Fruit fly (Drosophila melanogaster) whole organism, embryonic: ENCODE data around the gene CG33332.

Experiments used
- Abd-B ChIP-seq: fragments of 200-800 bp; sonication (Bioruptor generic); optimal IDR thresholded peaks from 2 replicates; lab custom pipeline; 2018; ENCODE audit warnings: missing biosample characterization, mild to moderate bottlenecking, missing genetic modification characterization, moderate library complexity
- Bdp1 ChIP-seq: fragments of 200-800 bp; sonication (Bioruptor generic); optimal IDR thresholded peaks from 3 replicates; lab custom pipeline; 2016; ENCODE audit warnings: missing biosample characterization, missing genetic modification characterization
- CG10209 ChIP-seq: fragments of 200-800 bp; sonication (Bioruptor generic); optimal IDR thresholded peaks from 3 replicates; lab custom pipeline; 2017; ENCODE audit warnings: missing biosample characterization, mild to moderate bottlenecking, missing genetic modification characterization, missing genetic modification reagents
- CG11560 ChIP-seq: fragments of 200-800 bp; sonication (Bioruptor generic); IDR thresholded peaks from 3 replicates; pipeline ENCODE4 v1.3.6; 2022; ENCODE audit warnings: missing biosample characterization, missing genetic modification characterization
- CG12299 ChIP-seq: fragments of 200-800 bp; sonication (Bioruptor generic); optimal IDR thresholded peaks from 2 replicates; lab custom pipeline; 2018; ENCODE audit warnings: missing biosample characterization, mild to moderate bottlenecking, missing genetic modification characterization
- CG30020 ChIP-seq: fragments of 200-800 bp; optimal IDR thresholded peaks from 2 replicates; lab custom pipeline; 2019; ENCODE audit warnings: missing biosample characterization, mild to moderate bottlenecking, missing genetic modification characterization, moderate library complexity
- CG31365 ChIP-seq: fragments of 200-800 bp; sonication (Bioruptor generic); optimal IDR thresholded peaks from 2 replicates; lab custom pipeline; 2018; ENCODE audit warnings: missing biosample characterization, mild to moderate bottlenecking, missing genetic modification characterization
- CG31388 ChIP-seq: fragments of 200-800 bp; sonication (Bioruptor generic); optimal IDR thresholded peaks from 2 replicates; lab custom pipeline; 2016; ENCODE audit warnings: missing biosample characterization, missing genetic modification characterization
- CG31441 ChIP-seq: fragments of 200-800 bp; sonication (Bioruptor generic); IDR thresholded peaks from 2 replicates; pipeline ENCODE4 v1.3.6; 2022; ENCODE audit warnings: missing biosample characterization, missing genetic modification characterization
- CG32532 ChIP-seq: fragments of 200-800 bp; sonication (Bioruptor generic); IDR thresholded peaks from 2 replicates; pipeline ENCODE4 v1.3.6; 2022; ENCODE audit warnings: missing biosample characterization, missing genetic modification characterization
- CG32767 ChIP-seq: fragments of 200-800 bp; sonication (Bioruptor generic); IDR thresholded peaks from 2 replicates; pipeline ENCODE4 v1.3.6; 2022; ENCODE audit warnings: missing biosample characterization, missing genetic modification characterization
- CG34224 ChIP-seq: fragments of 200-800 bp; sonication (Bioruptor generic); IDR thresholded peaks from 3 replicates; pipeline ENCODE4 v1.3.6; 2022; ENCODE audit warnings: missing biosample characterization, missing genetic modification characterization; ENCODE audit not compliant: partially characterized antibody
- CG34422 ChIP-seq: fragments of 200-800 bp; sonication (Bioruptor generic); IDR thresholded peaks from 3 replicates; pipeline ENCODE4 v1.3.6; 2022; ENCODE audit warnings: missing biosample characterization, missing genetic modification characterization
- CG3838 ChIP-seq: fragments of 200-800 bp; sonication (Bioruptor generic); optimal IDR thresholded peaks from 3 replicates; lab custom pipeline; 2016; ENCODE audit warnings: missing biosample characterization, missing genetic modification characterization
- CG4328 ChIP-seq: fragments of 200-800 bp; sonication (Bioruptor generic); optimal IDR thresholded peaks from 3 replicates; lab custom pipeline; 2017; ENCODE audit warnings: missing biosample characterization, missing genetic modification reagents, missing genetic modification characterization
- CG4820 ChIP-seq: fragments of 200-800 bp; sonication (Bioruptor generic); optimal IDR thresholded peaks from 3 replicates; lab custom pipeline; 2016; ENCODE audit warnings: missing biosample characterization, missing genetic modification characterization
- CG6654 ChIP-seq: fragments of 200-800 bp; sonication (Bioruptor generic); optimal IDR thresholded peaks from 2 replicates; lab custom pipeline; 2017; ENCODE audit warnings: missing biosample characterization, mild to moderate bottlenecking, missing genetic modification characterization
- CG7556 ChIP-seq: fragments of 200-800 bp; sonication (Bioruptor generic); optimal IDR thresholded peaks from 2 replicates; lab custom pipeline; 2017; ENCODE audit warnings: missing biosample characterization, mild to moderate bottlenecking, missing genetic modification characterization
- CG8944 ChIP-seq: fragments of 200-800 bp; sonication (Bioruptor generic); optimal IDR thresholded peaks from 3 replicates; lab custom pipeline; 2016; ENCODE audit warnings: missing biosample characterization, missing genetic modification characterization
- CG9215 ChIP-seq: fragments of 200-800 bp; sonication (Bioruptor generic); IDR thresholded peaks from 2 replicates; pipeline ENCODE4 v1.3.6; 2022; ENCODE audit warnings: missing biosample characterization, missing genetic modification characterization
- CG9876 ChIP-seq: fragments of 200-800 bp; sonication (Bioruptor generic); optimal IDR thresholded peaks from 2 replicates; lab custom pipeline; 2016; ENCODE audit warnings: missing biosample characterization, missing genetic modification characterization
- CG9932 ChIP-seq: fragments of 200-800 bp; sonication (Bioruptor generic); IDR thresholded peaks from 2 replicates; pipeline ENCODE4 v1.3.6; 2022; ENCODE audit warnings: missing biosample characterization, missing genetic modification characterization
- Dll ChIP-seq: fragments of 200-800 bp; sonication (Bioruptor generic); IDR thresholded peaks from 4 replicates; pipeline ENCODE4 v1.3.6; 2022; ENCODE audit warnings: missing biosample characterization, missing genetic modification characterization; ENCODE audit not compliant: partially characterized antibody
- Doc2 ChIP-seq: fragments of 200-800 bp; sonication (Bioruptor generic); IDR thresholded peaks from 2 replicates; pipeline ENCODE4 v1.3.6; 2022; ENCODE audit warnings: missing biosample characterization, missing genetic modification characterization
- Dref ChIP-seq: fragments of 200-800 bp; sonication (Bioruptor generic); IDR thresholded peaks from 2 replicates; pipeline ENCODE4 v1.3.6; 2022; ENCODE audit warnings: missing biosample characterization, missing genetic modification characterization
- Gsc ChIP-seq: fragments of 200-800 bp; sonication (Bioruptor generic); IDR thresholded peaks from 2 replicates; pipeline ENCODE4 v1.3.6; 2022; ENCODE audit warnings: missing biosample characterization, missing genetic modification characterization
- HLH4C ChIP-seq: fragments of 200-800 bp; sonication (Bioruptor generic); IDR thresholded peaks from 3 replicates; pipeline ENCODE4 v1.3.6; 2022; ENCODE audit warnings: missing biosample characterization, missing genetic modification characterization; ENCODE audit not compliant: partially characterized antibody
- MBD-R2 ChIP-seq: fragments of 200-800 bp; sonication (Bioruptor generic); IDR thresholded peaks from 2 replicates; pipeline ENCODE4 v1.3.6; 2022; ENCODE audit warnings: missing biosample characterization, missing genetic modification characterization
- Max ChIP-seq: fragments of 200-800 bp; sonication (Bioruptor generic); optimal IDR thresholded peaks from 2 replicates; lab custom pipeline; 2016; ENCODE audit warnings: missing biosample characterization, mild to moderate bottlenecking, missing genetic modification characterization
- Mrtf ChIP-seq: fragments of 200-800 bp; sonication (Bioruptor generic); IDR thresholded peaks from 3 replicates; pipeline ENCODE4 v1.3.6; 2022; ENCODE audit warnings: missing biosample characterization, missing genetic modification characterization
- Sin3A ChIP-seq: fragments of >200 bp; optimal IDR thresholded peaks from 2 replicates; lab custom pipeline; 2018
- Spps ChIP-seq: fragments of 200-800 bp; sonication (Bioruptor generic); optimal IDR thresholded peaks from 2 replicates; lab custom pipeline; 2018; ENCODE audit warnings: missing biosample characterization, mild to moderate bottlenecking, missing genetic modification characterization
- Tbp ChIP-seq: fragments of >200 bp; optimal IDR thresholded peaks from 2 replicates; lab custom pipeline; 2018; ENCODE audit warnings: missing biosample characterization, missing genetic modification characterization
- ash1 ChIP-seq: fragments of 200-800 bp; sonication (Bioruptor generic); optimal IDR thresholded peaks from 2 replicates; lab custom pipeline; 2018; ENCODE audit warnings: missing biosample characterization, mild to moderate bottlenecking, missing genetic modification characterization
- emc ChIP-seq: fragments of 200-800 bp; sonication (Bioruptor generic); optimal IDR thresholded peaks from 2 replicates; lab custom pipeline; 2016; ENCODE audit warnings: missing biosample characterization, missing genetic modification characterization
- ftz-f1 ChIP-seq: fragments of 200-800 bp; sonication (Bioruptor generic); optimal IDR thresholded peaks from 2 replicates; lab custom pipeline; 2016; ENCODE audit warnings: missing biosample characterization, missing genetic modification characterization
- gcm ChIP-seq: fragments of 200-800 bp; sonication (Bioruptor generic); optimal IDR thresholded peaks from 2 replicates; lab custom pipeline; 2019; ENCODE audit warnings: missing biosample characterization, mild to moderate bottlenecking, missing genetic modification characterization, moderate library complexity
- ham ChIP-seq: fragments of 200-800 bp; sonication (Bioruptor generic); IDR thresholded peaks from 2 replicates; pipeline ENCODE4 v1.3.6; 2022; ENCODE audit warnings: missing biosample characterization, missing genetic modification characterization
- ind ChIP-seq: fragments of 200-800 bp; sonication (Bioruptor generic); optimal IDR thresholded peaks from 3 replicates; lab custom pipeline; 2016; ENCODE audit warnings: missing biosample characterization, missing genetic modification characterization
- lab ChIP-seq: fragments of 200-800 bp; sonication (Bioruptor generic); optimal IDR thresholded peaks from 3 replicates; lab custom pipeline; 2017; ENCODE audit warnings: missing biosample characterization, missing genetic modification characterization, mild to moderate bottlenecking, moderate library complexity, missing genetic modification reagents
- lola ChIP-seq, 3 experiments: fragments of >200 bp in 2 of 3; fragments of 200-800 bp in 1 of 3; sonication (Bioruptor generic) in 1 of 3; optimal IDR thresholded peaks; 2 replicates each; lab custom pipeline; 2017 to 2019; ENCODE audit warnings: missing biosample characterization in 3 of 3, missing genetic modification characterization in 3 of 3, mild to moderate bottlenecking in 1 of 3, moderate library complexity in 1 of 3
- luna ChIP-seq: fragments of 200-800 bp; sonication (Bioruptor generic); optimal IDR thresholded peaks from 2 replicates; lab custom pipeline; 2016; ENCODE audit warnings: missing biosample characterization, missing genetic modification characterization
- nau ChIP-seq: fragments of 200-800 bp; sonication (Bioruptor generic); optimal IDR thresholded peaks from 3 replicates; lab custom pipeline; 2017; ENCODE audit warnings: missing biosample characterization, mild to moderate bottlenecking, missing genetic modification characterization, missing genetic modification reagents
- rib ChIP-seq: fragments of 200-800 bp; sonication (Bioruptor generic); IDR thresholded peaks from 2 replicates; pipeline ENCODE4 v1.3.6; 2022; ENCODE audit warnings: missing biosample characterization, missing genetic modification characterization
- run ChIP-seq: fragments of 200-800 bp; sonication (Bioruptor generic); optimal IDR thresholded peaks from 3 replicates; lab custom pipeline; 2018; ENCODE audit warnings: missing biosample characterization, mild to moderate bottlenecking, missing genetic modification characterization
- sens-2 ChIP-seq: fragments of 200-800 bp; sonication (Bioruptor generic); IDR thresholded peaks from 2 replicates; pipeline ENCODE4 v1.3.6; 2022; ENCODE audit warnings: missing biosample characterization, missing genetic modification characterization
- seq ChIP-seq: fragments of 200-800 bp; sonication (Bioruptor generic); IDR thresholded peaks from 2 replicates; pipeline ENCODE4 v1.3.6; 2022; ENCODE audit warnings: missing biosample characterization, missing genetic modification characterization
- sim ChIP-seq: fragments of 200-800 bp; sonication (Bioruptor generic); IDR thresholded peaks from 2 replicates; pipeline ENCODE4 v1.3.6; 2022; ENCODE audit warnings: missing biosample characterization, missing genetic modification characterization
- tna ChIP-seq: fragments of 200-800 bp; sonication (Bioruptor generic); IDR thresholded peaks from 2 replicates; pipeline ENCODE4 v1.3.6; 2022; ENCODE audit warnings: missing biosample characterization, missing genetic modification characterization; ENCODE audit not compliant: partially characterized antibody
- trh ChIP-seq: fragments of 200-800 bp; sonication (Bioruptor generic); optimal IDR thresholded peaks from 2 replicates; lab custom pipeline; 2016; ENCODE audit warnings: missing biosample characterization, missing genetic modification characterization
- unpg ChIP-seq: fragments of 200-800 bp; sonication (Bioruptor generic); optimal IDR thresholded peaks from 3 replicates; lab custom pipeline; 2018; ENCODE audit warnings: missing biosample characterization, mild to moderate bottlenecking, missing genetic modification characterization, moderate library complexity

CG33332 gene

dm6 chr3R:14886011-14886534 lies at the start of gene CG33332, which contains the start of the genes Rrp6 and CG33331 (continued):
- TF ChIP-seq lola (GFP tag; optimal IDR thresholded peaks at IDR 0.05; lab: Kevin White, UChicago): peak in 1 of 3 experiments; percentile 69
- TF ChIP-seq lab (GFP tag; lab: Kevin White, UChicago): peak; percentile 83
- TF ChIP-seq CG9215 (GFP tag; lab: Robert Waterston, UW): peak; percentile 76
- TF ChIP-seq gcm: no peak
- no peak for TF ChIP-seq tna (GFP tag; lab: Robert Waterston, UW)
- peak; percentile 65 for TF ChIP-seq Max
- TF ChIP-seq CG8944: peak; percentile 46
- TF ChIP-seq ash1: no peak
- peak; percentile 33 for TF ChIP-seq CG9876 (GFP tag; lab: Kevin White, UChicago)
- peak; percentile 42 for TF ChIP-seq run (tag; lab: Kevin White, UChicago)
- no peak; the same call in 2 of the 3 replicates for TF ChIP-seq CG11560 (tag; lab: Robert Waterston, UW)
- no peak for TF ChIP-seq Doc2
- no peak for TF ChIP-seq sens-2 (GFP tag; lab: Robert Waterston, UW)
- peak; percentile 44 for TF ChIP-seq Bdp1 (GFP tag; lab: Kevin White, UChicago)
- peak; percentile 83 for TF ChIP-seq ind (GFP tag; lab: Kevin White, UChicago)
- TF ChIP-seq CG31441: no peak
- peak; percentile 74 for TF ChIP-seq CG32532 (GFP tag; lab: Robert Waterston, UW)
- TF ChIP-seq CG34422: 0 out of 3 replicates have a peak, but pooled peaks have one; percentile 57
- peak; percentile 14 for TF ChIP-seq Sin3A
- no peak for TF ChIP-seq seq (GFP tag; lab: Robert Waterston, UW)
- peak; percentile 27 for TF ChIP-seq CG31388
- peak; percentile 70 for TF ChIP-seq unpg
- TF ChIP-seq CG4820 (GFP tag; lab: Kevin White, UChicago): no peak
- no peak for TF ChIP-seq Gsc
- peak; percentile 68 for TF ChIP-seq CG7556 (GFP tag; lab: Kevin White, UChicago)
- peak; percentile 57 for TF ChIP-seq Dref (GFP tag; lab: Robert Waterston, UW)
- TF ChIP-seq nau (GFP tag; lab: Kevin White, UChicago): no peak
- TF ChIP-seq Abd-B: no peak
- TF ChIP-seq luna: peak; percentile 32
- TF ChIP-seq ham: no peak
- peak; percentile 64 for TF ChIP-seq CG4328 (GFP tag; lab: Kevin White, UChicago)
- TF ChIP-seq trh (GFP tag; lab: Kevin White, UChicago): peak; percentile 23
- peak; percentile 4 for TF ChIP-seq CG3838
- no peak for TF ChIP-seq CG31365 (tag; lab: Kevin White, UChicago)
- TF ChIP-seq Tbp (GFP tag; lab: Kevin White, UChicago): no peak
- TF ChIP-seq CG6654 (GFP tag; lab: Kevin White, UChicago): no peak
- peak; percentile 76 for TF ChIP-seq CG10209 (GFP tag; lab: Kevin White, UChicago)
- peak; percentile 88 for TF ChIP-seq CG9932 (GFP tag; lab: Robert Waterston, UW)
- no peak for TF ChIP-seq ftz-f1 (GFP tag; lab: Kevin White, UChicago)
- peak; percentile 64 for TF ChIP-seq MBD-R2 (GFP tag; lab: Robert Waterston, UW)
- no peak for TF ChIP-seq emc (GFP tag; lab: Kevin White, UChicago)
- no peak for TF ChIP-seq Spps (tag; lab: Kevin White, UChicago)
- peak; percentile 31; the same call in 2 of the 3 replicates for TF ChIP-seq HLH4C
- peak; percentile 10; the same call in 1 of the 2 replicates for TF ChIP-seq rib (GFP tag; lab: Robert Waterston, UW)
- TF ChIP-seq Mrtf: no peak
- TF ChIP-seq CG34224 (GFP tag; lab: Robert Waterston, UW): peak; percentile 80
- peak; percentile 58 for TF ChIP-seq CG12299 (tag; lab: Kevin White, UChicago)
- no peak; the same call in 1 of the 2 replicates for TF ChIP-seq CG32767
- TF ChIP-seq sim: no peak
- TF ChIP-seq CG30020 (tag; lab: Kevin White, UChicago): peak; percentile 74
- 0 out of 4 replicates have a peak, but pooled peaks have one; percentile 56 for TF ChIP-seq Dll (GFP tag; lab: Robert Waterston, UW)
